Fruit fly (Drosophila melanogaster) whole organism, embryonic: ENCODE results near the gene CG4291.

ENCODE experiments used
- Antp ChIP-seq: fragments of 200-800 bp; sonication (Bioruptor generic); optimal IDR thresholded peaks from 3 replicates; lab custom pipeline; 2016; ENCODE audit warnings: missing biosample characterization, missing genetic modification characterization
- B-H2 ChIP-seq: fragments of 200-800 bp; sonication (Bioruptor generic); optimal IDR thresholded peaks from 2 replicates; lab custom pipeline; 2018; ENCODE audit warnings: missing biosample characterization, mild to moderate bottlenecking, missing genetic modification characterization
- Blimp-1 ChIP-seq: fragments of 200-800 bp; sonication (Bioruptor generic); optimal IDR thresholded peaks from 3 replicates; lab custom pipeline; 2018; ENCODE audit warnings: missing biosample characterization, missing genetic modification characterization, mild to moderate bottlenecking, moderate library complexity, missing genetic modification reagents
- BtbVII ChIP-seq: fragments of 200-800 bp; sonication (Bioruptor generic); optimal IDR thresholded peaks from 3 replicates; lab custom pipeline; 2017; ENCODE audit warnings: missing biosample characterization, mild to moderate bottlenecking, missing genetic modification characterization
- CG10147 ChIP-seq: fragments of 200-800 bp; sonication (Bioruptor generic); optimal IDR thresholded peaks from 2 replicates; lab custom pipeline; 2019; ENCODE audit warnings: missing biosample characterization, mild to moderate bottlenecking, missing genetic modification characterization, moderate library complexity
- CG10543 ChIP-seq: fragments of 200-800 bp; sonication (Bioruptor generic); optimal IDR thresholded peaks from 3 replicates; lab custom pipeline; 2017; ENCODE audit warnings: missing biosample characterization, mild to moderate bottlenecking, missing genetic modification characterization, moderate library complexity
- CG10959 ChIP-seq: fragments of 200-800 bp; sonication (Bioruptor generic); IDR thresholded peaks from 2 replicates; pipeline ENCODE4 v1.3.6; 2022; ENCODE audit warnings: missing biosample characterization, missing genetic modification characterization
- CG12155 ChIP-seq: fragments of 200-800 bp; sonication (Bioruptor generic); optimal IDR thresholded peaks from 3 replicates; lab custom pipeline; 2016; ENCODE audit warnings: missing biosample characterization, missing genetic modification characterization
- CG12391 ChIP-seq: fragments of 200-800 bp; sonication (Bioruptor generic); optimal IDR thresholded peaks from 3 replicates; lab custom pipeline; 2018; ENCODE audit warnings: missing biosample characterization, mild to moderate bottlenecking, missing genetic modification characterization, moderate library complexity
- CG12659 ChIP-seq: fragments of 200-800 bp; sonication (Bioruptor generic); optimal IDR thresholded peaks from 3 replicates; lab custom pipeline; 2017; ENCODE audit warnings: mild to moderate bottlenecking, missing biosample characterization, missing genetic modification reagents, missing genetic modification characterization
- CG16815 ChIP-seq: fragments of 200-800 bp; sonication (Bioruptor generic); optimal IDR thresholded peaks from 3 replicates; lab custom pipeline; 2017; ENCODE audit warnings: missing biosample characterization, mild to moderate bottlenecking, missing genetic modification characterization
- CG17829 ChIP-seq: fragments of 200-800 bp; optimal IDR thresholded peaks from 2 replicates; lab custom pipeline; 2019; ENCODE audit warnings: missing biosample characterization, mild to moderate bottlenecking, missing genetic modification characterization, moderate library complexity
- CG1832 ChIP-seq: fragments of 200-800 bp; sonication (Bioruptor generic); optimal IDR thresholded peaks from 2 replicates; lab custom pipeline; 2017; ENCODE audit warnings: missing biosample characterization, mild to moderate bottlenecking, missing genetic modification characterization, inconsistent platforms
- CG2202 ChIP-seq: fragments of 200-800 bp; sonication (Bioruptor generic); optimal IDR thresholded peaks from 2 replicates; lab custom pipeline; 2018; ENCODE audit warnings: missing biosample characterization, mild to moderate bottlenecking, missing genetic modification characterization
- CG30403 ChIP-seq: fragments of 200-800 bp; sonication (Bioruptor generic); optimal IDR thresholded peaks from 3 replicates; lab custom pipeline; 2016; ENCODE audit warnings: missing biosample characterization, missing genetic modification characterization
- CG32772 ChIP-seq: fragments of 200-800 bp; sonication (Bioruptor generic); IDR thresholded peaks from 2 replicates; pipeline ENCODE4 v1.3.6; 2022; ENCODE audit warnings: missing biosample characterization, missing genetic modification characterization
- CG3847 ChIP-seq: fragments of 200-800 bp; sonication (Bioruptor generic); IDR thresholded peaks from 2 replicates; pipeline ENCODE4 v1.3.6; 2022; ENCODE audit warnings: missing biosample characterization, missing genetic modification characterization
- CG6854 ChIP-seq: fragments of 200-800 bp; sonication (Bioruptor generic); optimal IDR thresholded peaks from 3 replicates; lab custom pipeline; 2017; ENCODE audit warnings: missing biosample characterization, mild to moderate bottlenecking, missing genetic modification characterization
- CG7556 ChIP-seq: fragments of 200-800 bp; sonication (Bioruptor generic); optimal IDR thresholded peaks from 2 replicates; lab custom pipeline; 2017; ENCODE audit warnings: missing biosample characterization, mild to moderate bottlenecking, missing genetic modification characterization
- CG7963 ChIP-seq: fragments of 200-800 bp; sonication (Bioruptor generic); IDR thresholded peaks from 3 replicates; pipeline ENCODE4 v1.3.6; 2022; ENCODE audit warnings: missing biosample characterization, missing genetic modification characterization; ENCODE audit not compliant: partially characterized antibody
- CG8388 ChIP-seq: fragments of 200-800 bp; sonication (Bioruptor generic); optimal IDR thresholded peaks from 2 replicates; lab custom pipeline; 2019; ENCODE audit warnings: missing biosample characterization, mild to moderate bottlenecking, missing genetic modification characterization, moderate library complexity
- CG8944 ChIP-seq: fragments of 200-800 bp; sonication (Bioruptor generic); optimal IDR thresholded peaks from 3 replicates; lab custom pipeline; 2016; ENCODE audit warnings: missing biosample characterization, missing genetic modification characterization
- CG9609 ChIP-seq: fragments of 200-800 bp; sonication (Bioruptor generic); optimal IDR thresholded peaks from 3 replicates; lab custom pipeline; 2016; ENCODE audit warnings: missing biosample characterization, missing genetic modification characterization
- CG9727 ChIP-seq: fragments of 200-800 bp; sonication (Bioruptor generic); optimal IDR thresholded peaks from 3 replicates; lab custom pipeline; 2017; ENCODE audit warnings: missing biosample characterization, mild to moderate bottlenecking, missing genetic modification characterization
- CoRest ChIP-seq: fragments of 200-800 bp; sonication (Bioruptor generic); optimal IDR thresholded peaks from 3 replicates; lab custom pipeline; 2018; ENCODE audit warnings: missing biosample characterization, mild to moderate bottlenecking, missing genetic modification characterization, moderate library complexity
- Deaf1 ChIP-seq: fragments of 200-800 bp; optimal IDR thresholded peaks from 3 replicates; lab custom pipeline; 2019; ENCODE audit warnings: missing biosample characterization, mild to moderate bottlenecking, missing genetic modification characterization, moderate library complexity
- Dip3 ChIP-seq: fragments of 200-800 bp; sonication (Bioruptor generic); optimal IDR thresholded peaks from 3 replicates; lab custom pipeline; 2016; ENCODE audit warnings: missing biosample characterization, missing genetic modification characterization
- PHDP ChIP-seq: fragments of 200-800 bp; sonication (Bioruptor generic); optimal IDR thresholded peaks from 3 replicates; lab custom pipeline; 2018; ENCODE audit warnings: missing biosample characterization, mild to moderate bottlenecking, missing genetic modification characterization, moderate library complexity
- Pdp1 ChIP-seq, 2 experiments: fragments of 200-800 bp; sonication (Bioruptor generic); optimal IDR thresholded peaks; 3 replicates each; lab custom pipeline; 2016; ENCODE audit warnings: missing biosample characterization in 2 of 2, missing genetic modification characterization in 2 of 2, mild to moderate bottlenecking in 1 of 2, moderate library complexity in 1 of 2
- Sry-β ChIP-seq: fragments of 200-800 bp; sonication (Bioruptor generic); optimal IDR thresholded peaks from 2 replicates; lab custom pipeline; 2018; ENCODE audit warnings: missing biosample characterization, mild to moderate bottlenecking, missing genetic modification characterization, moderate library complexity
- Tbp ChIP-seq: fragments of >200 bp; optimal IDR thresholded peaks from 2 replicates; lab custom pipeline; 2018; ENCODE audit warnings: missing biosample characterization, missing genetic modification characterization
- Trl ChIP-seq, 3 experiments: fragments of >200 bp in 2 of 3; fragments of 200-800 bp in 1 of 3; sonication (Bioruptor generic) in 1 of 3; optimal IDR thresholded peaks; 2 replicates in 1 of 3; 3 replicates in 2 of 3; lab custom pipeline; 2016 to 2017; ENCODE audit warnings: missing biosample characterization in 1 of 3, missing genetic modification characterization in 1 of 3
- az2 ChIP-seq: fragments of 200-800 bp; sonication (Bioruptor generic); optimal IDR thresholded peaks from 3 replicates; lab custom pipeline; 2016; ENCODE audit warnings: missing biosample characterization, missing genetic modification characterization
- dmrt11E ChIP-seq: fragments of 200-800 bp; sonication (Bioruptor generic); optimal IDR thresholded peaks from 3 replicates; lab custom pipeline; 2018; ENCODE audit warnings: missing biosample characterization, mild to moderate bottlenecking, missing genetic modification characterization, moderate library complexity
- dpn ChIP-seq, 2 experiments: fragments of 200-800 bp; sonication (Bioruptor generic); optimal IDR thresholded peaks; 3 replicates each; lab custom pipeline; 2016; ENCODE audit warnings: missing biosample characterization in 2 of 2, missing genetic modification characterization in 2 of 2
- ems ChIP-seq: fragments of 200-800 bp; sonication (Bioruptor generic); optimal IDR thresholded peaks from 3 replicates; lab custom pipeline; 2016; ENCODE audit warnings: missing biosample characterization, missing genetic modification characterization
- gro ChIP-seq: fragments of 200-800 bp; sonication (Bioruptor generic); optimal IDR thresholded peaks from 2 replicates; lab custom pipeline; 2016; ENCODE audit warnings: missing biosample characterization, missing genetic modification characterization
- h ChIP-seq: fragments of >200 bp; optimal IDR thresholded peaks from 2 replicates; lab custom pipeline; 2017
- lov ChIP-seq, 2 experiments: fragments of 200-800 bp in 1 of 2; fragments of >200 bp in 1 of 2; sonication (Bioruptor generic) in 1 of 2; IDR thresholded peaks in 1 of 2; optimal IDR thresholded peaks in 1 of 2; 2 replicates in 1 of 2; 3 replicates in 1 of 2; pipeline versions ENCODE4 v1.3.6 to Lab custom; 2017 to 2022; ENCODE audit warnings: missing biosample characterization in 1 of 2, missing genetic modification characterization in 1 of 2
- pan ChIP-seq, 4 experiments: fragments of >200 bp in 3 of 4; fragments of 200-800 bp in 1 of 4; sonication (Bioruptor generic) in 1 of 4; optimal IDR thresholded peaks in 3 of 4; IDR thresholded peaks in 1 of 4; 2 replicates each; pipeline versions ENCODE4 v1.3.6 to Lab custom; 2017 to 2022; ENCODE audit warnings: missing biosample characterization in 2 of 4, missing genetic modification characterization in 2 of 4, mixed read lengths in 1 of 4
- pnt ChIP-seq: fragments of 200-800 bp; sonication (Bioruptor generic); optimal IDR thresholded peaks from 3 replicates; lab custom pipeline; 2016; ENCODE audit warnings: missing biosample characterization, missing genetic modification characterization
- pum ChIP-seq: fragments of 200-800 bp; sonication (Bioruptor generic); optimal IDR thresholded peaks from 2 replicates; lab custom pipeline; 2016; ENCODE audit warnings: missing biosample characterization, missing genetic modification characterization
- pzg ChIP-seq: fragments of 200-800 bp; sonication (Bioruptor generic); optimal IDR thresholded peaks from 3 replicates; lab custom pipeline; 2018; ENCODE audit warnings: missing biosample characterization, mild to moderate bottlenecking, missing genetic modification characterization, moderate library complexity
- schlank ChIP-seq: fragments of 200-800 bp; sonication (Bioruptor generic); optimal IDR thresholded peaks from 2 replicates; lab custom pipeline; 2018; ENCODE audit warnings: missing biosample characterization, mild to moderate bottlenecking, missing genetic modification characterization
- sens ChIP-seq: fragments of 200-800 bp; sonication (Bioruptor generic); peaks from one replicate; lab custom pipeline; 2016; ENCODE audit warnings: missing biosample characterization, missing genetic modification characterization
- stc ChIP-seq: fragments of 200-800 bp; sonication (Bioruptor generic); IDR thresholded peaks from 2 replicates; pipeline ENCODE4 v1.3.6; 2022; ENCODE audit warnings: missing biosample characterization, missing genetic modification characterization
- tx ChIP-seq: fragments of 200-800 bp; sonication (Bioruptor generic); optimal IDR thresholded peaks from 2 replicates; lab custom pipeline; 2016; ENCODE audit warnings: missing biosample characterization, missing genetic modification characterization
- zen2 ChIP-seq: fragments of 200-800 bp; sonication (Bioruptor generic); IDR thresholded peaks from 3 replicates; pipeline ENCODE4 v1.3.6; 2022; ENCODE audit warnings: missing biosample characterization, missing genetic modification characterization; ENCODE audit not compliant: partially characterized antibody

CG4291 gene

DNA sequence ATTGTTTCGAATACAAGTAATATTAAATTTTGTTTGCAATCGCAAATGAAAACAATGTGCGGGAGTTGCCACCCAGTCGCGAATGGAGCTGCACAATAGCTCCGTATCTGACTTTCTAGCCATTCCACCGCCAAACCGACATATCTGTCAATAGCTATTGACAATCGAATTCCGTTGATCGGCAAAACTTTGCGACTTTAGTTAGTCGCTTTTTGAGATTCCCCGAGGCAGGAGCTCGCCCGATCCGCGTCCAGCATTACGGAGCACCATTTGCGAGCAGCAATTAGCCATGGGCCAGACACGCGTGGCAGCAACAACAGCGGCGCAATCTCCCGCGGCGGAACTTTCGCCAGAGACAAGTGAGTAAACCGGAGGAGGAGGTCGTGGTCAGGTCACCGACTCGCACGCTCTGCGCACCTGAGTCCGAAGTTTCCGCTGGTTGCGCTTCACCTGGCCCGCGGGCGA lies at the start of gene CG4291, which contains the start of gene kraken (continued):
- TF ChIP-seq zen2 (GFP tag; lab: Robert Waterston, UW) (no peak), PHDP (tag; lab: Kevin White, UChicago) (peak; percentile 48), schlank (tag; lab: Kevin White, UChicago) (peak; percentile 26), CG10543 (GFP tag; lab: Kevin White, UChicago) (peak; percentile 87), pzg (GFP tag; lab: Kevin White, UChicago) (peak; percentile 90), CG10147 (GFP tag; lab: Kevin White, UChicago) (peak; percentile 32), ems (GFP tag; lab: Kevin White, UChicago) (peak; percentile 45), sens (peak; percentile 84), CG30403 (GFP tag; lab: Kevin White, UChicago) (peak; percentile 66), CG7556 (GFP tag; lab: Kevin White, UChicago) (peak; percentile 30), Pdp1 (GFP tag; optimal IDR thresholded peaks at IDR 0.05; lab: Kevin White, UChicago) (peak; percentile 60 to 70), CG8388 (peak; percentile 3), pnt (GFP tag; lab: Kevin White, UChicago) (peak; percentile 58), Deaf1 (peak; percentile 62), CG17829 (tag; lab: Kevin White, UChicago) (peak; percentile 70), CG10959 (GFP tag; lab: Robert Waterston, UW) (0 out of 2 replicates have a peak, but pooled peaks have one; percentile 38), pum (GFP tag; lab: Kevin White, UChicago) (peak; percentile 43), CoRest (tag; lab: Kevin White, UChicago) (peak; percentile 23), CG7963 (0 out of 3 replicates have a peak, but pooled peaks have one; percentile 6), Dip3 (GFP tag; lab: Kevin White, UChicago) (peak; percentile 51), CG2202 (tag; lab: Kevin White, UChicago) (no peak), CG12391 (tag; lab: Kevin White, UChicago) (peak; percentile 46), CG12155 (GFP tag; lab: Kevin White, UChicago) (peak; percentile 66), Sry-β (GFP tag; lab: Kevin White, UChicago) (peak; percentile 99), dmrt11E (tag; lab: Kevin White, UChicago) (peak; percentile 6), pan (optimal IDR thresholded peaks at IDR 0.05; lab: Kevin White, UChicago) (no peak), pan (GFP tag; optimal IDR thresholded peaks at IDR 0.05 in 1 of 2, IDR thresholded peaks at IDR 0.05 in 1 of 2) (peak in 1 of 2 experiments; percentile 46), CG12659 (peak; percentile 73), CG9727 (no peak), Trl (optimal IDR thresholded peaks at IDR 0.05; lab: Kevin White, UChicago) (no peak), Trl (GFP tag; optimal IDR thresholded peaks at IDR 0.05; lab: Kevin White, UChicago) (peak; percentile 47), tx (GFP tag; lab: Kevin White, UChicago) (peak; percentile 11), CG9609 (peak; percentile 56), CG3847 (GFP tag; lab: Robert Waterston, UW) (peak; percentile 77), CG16815 (GFP tag; lab: Kevin White, UChicago) (no peak), Antp (GFP tag; lab: Kevin White, UChicago) (peak; percentile 74), gro (GFP tag; lab: Kevin White, UChicago) (peak; percentile 73), CG32772 (GFP tag; lab: Robert Waterston, UW) (0 out of 2 replicates have a peak, but pooled peaks have one; percentile 30), Tbp (GFP tag; lab: Kevin White, UChicago) (no peak), lov (optimal IDR thresholded peaks at IDR 0.05; lab: Kevin White, UChicago) (no peak), lov (GFP tag; IDR thresholded peaks at IDR 0.05; lab: Robert Waterston, UW) (0 out of 3 replicates have a peak, but pooled peaks have one; percentile 60), BtbVII (peak; percentile 29), h (lab: Kevin White, UChicago) (no peak), CG6854 (GFP tag; lab: Kevin White, UChicago) (no peak), CG8944 (GFP tag; lab: Kevin White, UChicago) (peak; percentile 43), Blimp-1 (GFP tag; lab: Kevin White, UChicago) (peak; percentile 33), az2 (GFP tag; lab: Kevin White, UChicago) (peak; percentile 48), CG1832 (GFP tag; lab: Kevin White, UChicago) (no peak), stc (no peak), B-H2 (peak; percentile 85), dpn (GFP tag; optimal IDR thresholded peaks at IDR 0.05; lab: Kevin White, UChicago) (peak; percentile 72 to 74)
